Worm (Caenorhabditis elegans) whole organism, L3 larva: ENCODE results near the gene ugt-14.
A peak's percentile ranks its signal among the peaks of the same experiment; 100 is the strongest.

Experiments used
- ceh-28 ChIP-seq: fragments of 150-350 bp; optimal IDR thresholded peaks from 2 replicates; lab custom pipeline; 2014; ENCODE audit warnings: missing biosample characterization, missing genetic modification reagents, missing genetic modification characterization
- daf-12 ChIP-seq: fragments of 150-350 bp; optimal IDR thresholded peaks from 2 replicates; lab custom pipeline; 2014; ENCODE audit warnings: missing biosample characterization, missing genetic modification reagents, missing genetic modification characterization
- elt-2 ChIP-seq: sonication (generic microtip); optimal IDR thresholded peaks from 2 replicates; lab custom pipeline; 2016; ENCODE audit warnings: missing genetic modification reagents, mild to moderate bottlenecking, missing genetic modification characterization, missing compliant biosample characterization
- fos-1 ChIP-seq: fragments of 150-350 bp; optimal IDR thresholded peaks from 2 replicates; lab custom pipeline; 2014; ENCODE audit warnings: missing biosample characterization, missing genetic modification characterization
- jun-1 ChIP-seq: fragments of 150-350 bp; optimal IDR thresholded peaks from 2 replicates; lab custom pipeline; 2014; ENCODE audit warnings: missing biosample characterization, missing genetic modification reagents, missing genetic modification characterization
- lin-15B ChIP-seq: fragments of 150-350 bp; optimal IDR thresholded peaks from 2 replicates; lab custom pipeline; 2014; ENCODE audit warnings: missing biosample characterization, missing genetic modification characterization
- lsy-12 ChIP-seq: sonication (generic microtip); optimal IDR thresholded peaks from 2 replicates; lab custom pipeline; 2016; ENCODE audit warnings: mild to moderate bottlenecking, missing genetic modification characterization, missing compliant biosample characterization
- nfya-1 ChIP-seq: sonication (generic microtip); optimal IDR thresholded peaks from 2 replicates; lab custom pipeline; 2017; ENCODE audit warnings: missing genetic modification characterization, mild to moderate bottlenecking, missing compliant biosample characterization, antibody characterized with exemption, moderate library complexity; ENCODE audit not compliant: insufficient read depth
- nhr-11 ChIP-seq: fragments of 150-350 bp; optimal IDR thresholded peaks from 2 replicates; lab custom pipeline; 2014; ENCODE audit warnings: missing biosample characterization, missing genetic modification characterization
- nhr-237 ChIP-seq: fragments of 150-350 bp; optimal IDR thresholded peaks from 2 replicates; lab custom pipeline; 2014; ENCODE audit warnings: missing biosample characterization, missing genetic modification characterization
- nhr-76 ChIP-seq: fragments of 150-350 bp; sonication (generic microtip); optimal IDR thresholded peaks from 5 replicates; lab custom pipeline; 2014; ENCODE audit warnings: missing biosample characterization, missing genetic modification characterization
- pqm-1 ChIP-seq: fragments of 150-350 bp; optimal IDR thresholded peaks from 2 replicates; lab custom pipeline; 2017; ENCODE audit warnings: missing biosample characterization, missing genetic modification characterization, inconsistent platforms
- ztf-11 ChIP-seq: fragments of 150-350 bp; optimal IDR thresholded peaks from 2 replicates; lab custom pipeline; 2014; ENCODE audit warnings: missing biosample characterization, missing genetic modification characterization

- TF ChIP-seq lin-15B (tag; lab: Kevin White, UChicago) (no peak), daf-12 (no peak), nhr-11 (no peak), fos-1 (tag; lab: Kevin White, UChicago) (no peak), ceh-28 (tag; lab: Kevin White, UChicago) (no peak), nfya-1 (tag; lab: Kevin White, UChicago) (peak; percentile 9), nhr-76 (tag; lab: Kevin White, UChicago) (no peak), elt-2 (no peak), jun-1 (tag; lab: Kevin White, UChicago) (no peak), ztf-11 (no peak), lsy-12 (tag; lab: Kevin White, UChicago) (no peak), pqm-1 (no peak), nhr-237 (tag; lab: Kevin White, UChicago) (no peak)
Measured at ce11 chrV:4918664-4919257, 12.7 kb downstream of the ugt-14 start, which contains the start of gene C02E7.6.
